Fruit fly (Drosophila melanogaster) whole organism, pupa: ENCODE measurements around the gene Art9.

Source experiments
- CG10348 ChIP-seq: fragments of 200-800 bp; sonication (Bioruptor generic); IDR thresholded peaks from 2 replicates; pipeline ENCODE4 v1.3.6; 2022; ENCODE audit warnings: missing biosample characterization, missing genetic modification characterization
- CG12605 ChIP-seq: fragments of 200-800 bp; sonication (Bioruptor generic); IDR thresholded peaks from 2 replicates; pipeline ENCODE4 v1.3.6; 2022; ENCODE audit warnings: missing biosample characterization, missing genetic modification characterization
- CG13204 ChIP-seq: fragments of 200-800 bp; sonication (Bioruptor generic); optimal IDR thresholded peaks from 2 replicates; lab custom pipeline; 2018; ENCODE audit warnings: missing biosample characterization, mild to moderate bottlenecking, missing genetic modification characterization, moderate library complexity
- CG14655 ChIP-seq: fragments of 200-800 bp; sonication (Bioruptor generic); optimal IDR thresholded peaks from 3 replicates; lab custom pipeline; 2017; ENCODE audit warnings: mild to moderate bottlenecking, missing biosample characterization, missing genetic modification reagents, missing genetic modification characterization
- CG15710 ChIP-seq: fragments of 200-800 bp; sonication (Bioruptor generic); optimal IDR thresholded peaks from 2 replicates; lab custom pipeline; 2018; ENCODE audit warnings: missing biosample characterization, mild to moderate bottlenecking, missing genetic modification characterization, moderate library complexity
- CG17806 ChIP-seq: fragments of 200-800 bp; sonication (Bioruptor generic); optimal IDR thresholded peaks from 2 replicates; lab custom pipeline; 2018; ENCODE audit warnings: missing biosample characterization, mild to moderate bottlenecking, missing genetic modification characterization, moderate library complexity
- CG32121 ChIP-seq: fragments of 200-800 bp; sonication (Bioruptor generic); IDR thresholded peaks from 2 replicates; pipeline ENCODE4 v1.3.6; 2022; ENCODE audit warnings: missing biosample characterization, missing genetic modification characterization
- CG34367 ChIP-seq: fragments of 200-800 bp; sonication (Bioruptor generic); optimal IDR thresholded peaks from 2 replicates; lab custom pipeline; 2018; ENCODE audit warnings: missing biosample characterization, mild to moderate bottlenecking, missing genetic modification characterization
- CG4496 ChIP-seq: fragments of 200-800 bp; sonication (Bioruptor generic); IDR thresholded peaks from 3 replicates; pipeline ENCODE4 v1.3.6; 2022; ENCODE audit warnings: missing biosample characterization, missing genetic modification characterization
- CG8159 ChIP-seq: fragments of 200-800 bp; sonication (Bioruptor generic); optimal IDR thresholded peaks from 3 replicates; lab custom pipeline; 2018; ENCODE audit warnings: missing biosample characterization, mild to moderate bottlenecking, missing genetic modification characterization, moderate library complexity
- CG8301 ChIP-seq: fragments of 200-800 bp; sonication (Bioruptor generic); optimal IDR thresholded peaks from 2 replicates; lab custom pipeline; 2018; ENCODE audit warnings: missing biosample characterization, mild to moderate bottlenecking, missing genetic modification characterization
- CG9948 ChIP-seq: fragments of 200-800 bp; sonication (Bioruptor generic); optimal IDR thresholded peaks from 2 replicates; lab custom pipeline; 2018; ENCODE audit warnings: missing biosample characterization, mild to moderate bottlenecking, missing genetic modification characterization, moderate library complexity
- D1 ChIP-seq: fragments of 200-800 bp; sonication (Bioruptor generic); optimal IDR thresholded peaks from 2 replicates; lab custom pipeline; 2018; ENCODE audit warnings: missing biosample characterization, mild to moderate bottlenecking, missing genetic modification characterization, moderate library complexity
- EcR ChIP-seq: fragments of 200-800 bp; sonication (Bioruptor generic); optimal IDR thresholded peaks from 3 replicates; lab custom pipeline; 2019; ENCODE audit warnings: missing biosample characterization, missing genetic modification characterization, mild to moderate bottlenecking, moderate library complexity, missing genetic modification reagents
- Ets98B ChIP-seq: fragments of 200-800 bp; sonication (Bioruptor generic); IDR thresholded peaks from 2 replicates; pipeline ENCODE4 v1.3.6; 2022; ENCODE audit warnings: missing biosample characterization, missing genetic modification characterization
- Pif1A ChIP-seq: fragments of 200-800 bp; sonication (Bioruptor generic); optimal IDR thresholded peaks from 3 replicates; lab custom pipeline; 2016; ENCODE audit warnings: missing biosample characterization, missing genetic modification characterization
- Pif1B ChIP-seq: fragments of 200-800 bp; sonication (Bioruptor generic); optimal IDR thresholded peaks from 3 replicates; lab custom pipeline; 2016; ENCODE audit warnings: missing biosample characterization, missing genetic modification characterization
- Snoo ChIP-seq: fragments of 200-800 bp; sonication (Bioruptor generic); optimal IDR thresholded peaks from 3 replicates; lab custom pipeline; 2017; ENCODE audit warnings: missing biosample characterization, mild to moderate bottlenecking, missing genetic modification characterization, inconsistent platforms
- fd96Ca ChIP-seq: fragments of 200-800 bp; sonication (Bioruptor generic); IDR thresholded peaks from 3 replicates; pipeline ENCODE4 v1.3.6; 2022; ENCODE audit warnings: missing biosample characterization, missing genetic modification characterization
- gl ChIP-seq: fragments of 200-800 bp; sonication (Bioruptor generic); optimal IDR thresholded peaks from 2 replicates; lab custom pipeline; 2018; ENCODE audit warnings: missing biosample characterization, mild to moderate bottlenecking, missing genetic modification characterization
- rn ChIP-seq: fragments of 200-800 bp; sonication (Bioruptor generic); IDR thresholded peaks from 2 replicates; pipeline ENCODE4 v1.3.6; 2022; ENCODE audit warnings: missing biosample characterization, missing genetic modification characterization

Art9 gene

dm6 chr3R:13914760-13915417 lies 28.4 kb downstream of the Art9 start:
- TF ChIP-seq CG32121 (GFP tag; lab: Robert Waterston, UW) (no peak), fd96Ca (GFP tag; lab: Robert Waterston, UW) (no peak), gl (tag; lab: Kevin White, UChicago) (no peak), CG10348 (GFP tag; lab: Robert Waterston, UW) (no peak), EcR (no peak), CG9948 (tag; lab: Kevin White, UChicago) (no peak), Snoo (tag; lab: Kevin White, UChicago) (peak; percentile 54)

dm6 chr3R:13913586-13913985 lies 29.7 kb downstream of the Art9 start:
- TF ChIP-seq CG10348 (GFP tag; lab: Robert Waterston, UW) (no peak), CG32121 (GFP tag; lab: Robert Waterston, UW) (no peak), Snoo (tag; lab: Kevin White, UChicago) (no peak), Ets98B (no peak), Pif1A (GFP tag; lab: Kevin White, UChicago) (no peak), CG14655 (no peak), fd96Ca (GFP tag; lab: Robert Waterston, UW) (no peak), rn (GFP tag; lab: Robert Waterston, UW) (no peak), CG15710 (no peak), CG8159 (no peak), CG9948 (tag; lab: Kevin White, UChicago) (no peak), gl (tag; lab: Kevin White, UChicago) (no peak), CG34367 (tag; lab: Kevin White, UChicago) (no peak), CG4496 (GFP tag; lab: Robert Waterston, UW) (no peak), CG13204 (no peak), Pif1B (no peak), CG8301 (no peak), D1 (tag; lab: Kevin White, UChicago) (no peak)

DNA sequence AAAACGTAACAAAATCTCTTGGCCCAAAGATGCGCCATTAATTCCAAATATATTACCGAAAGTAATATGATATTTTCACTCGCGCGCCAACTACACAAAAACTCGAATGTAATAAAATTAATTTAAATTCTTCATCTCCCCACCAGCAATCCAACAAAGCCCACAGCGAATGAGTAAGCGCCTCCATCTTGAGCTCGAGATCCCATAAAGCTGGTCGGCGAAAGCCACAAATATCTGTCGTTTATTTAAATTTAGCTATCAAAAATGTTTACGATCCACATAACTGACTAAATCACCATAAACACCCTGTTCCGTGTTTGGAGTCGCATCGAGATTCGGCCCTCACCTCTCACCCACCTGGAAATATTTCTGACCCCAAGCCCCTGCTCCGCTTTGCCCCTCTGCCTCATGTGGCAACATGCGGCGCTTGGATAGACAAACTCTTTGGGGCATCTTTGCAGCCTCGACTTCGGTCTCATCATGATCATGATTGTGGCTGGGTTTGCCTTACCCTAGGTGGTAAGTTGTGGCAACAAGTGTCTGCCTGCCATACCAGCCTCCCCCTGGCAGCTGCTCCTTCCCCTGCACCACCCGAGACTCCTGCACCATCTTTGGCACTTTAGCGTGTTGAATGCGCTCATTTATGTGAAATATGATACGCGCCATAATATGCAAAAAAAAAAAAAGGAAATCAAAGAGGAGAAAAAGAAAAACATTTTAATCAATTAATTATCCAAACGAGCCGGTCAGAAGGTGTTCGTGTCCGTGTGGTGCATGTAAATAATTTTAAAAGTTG lies 31.1 kb downstream of the Art9 start:
- TF ChIP-seq fd96Ca (GFP tag; lab: Robert Waterston, UW) = 0 out of 3 replicates have a peak, but pooled peaks have one; percentile 28
- no peak for TF ChIP-seq CG4496 (GFP tag; lab: Robert Waterston, UW)
- no peak for TF ChIP-seq Ets98B
- TF ChIP-seq CG9948 (tag; lab: Kevin White, UChicago) = no peak
- no peak for TF ChIP-seq CG8301

dm6 chr3R:13911314-13911713 lies 31.9 kb downstream of the Art9 start:
- TF ChIP-seq CG4496 (GFP tag; lab: Robert Waterston, UW) (no peak), Ets98B (no peak), CG8301 (no peak), CG13204 (no peak), D1 (tag; lab: Kevin White, UChicago) (no peak), CG15710 (no peak), CG12605 (GFP tag; lab: Robert Waterston, UW) (no peak), rn (GFP tag; lab: Robert Waterston, UW) (no peak), CG14655 (no peak), CG8159 (no peak), CG34367 (tag; lab: Kevin White, UChicago) (no peak), CG17806 (tag; lab: Kevin White, UChicago) (no peak), CG9948 (tag; lab: Kevin White, UChicago) (no peak), CG32121 (GFP tag; lab: Robert Waterston, UW) (no peak)

dm6 chr3R:13909899-13910298 lies 33.4 kb downstream of the Art9 start:
- TF ChIP-seq gl (tag; lab: Kevin White, UChicago) = no peak
- TF ChIP-seq CG13204 = no peak
- no peak for TF ChIP-seq Snoo (tag; lab: Kevin White, UChicago)
- TF ChIP-seq CG8159 = no peak
- no peak for TF ChIP-seq CG10348 (GFP tag; lab: Robert Waterston, UW)
- TF ChIP-seq EcR = no peak
- no peak for TF ChIP-seq Ets98B
- TF ChIP-seq CG34367 (tag; lab: Kevin White, UChicago) = no peak

DNA sequence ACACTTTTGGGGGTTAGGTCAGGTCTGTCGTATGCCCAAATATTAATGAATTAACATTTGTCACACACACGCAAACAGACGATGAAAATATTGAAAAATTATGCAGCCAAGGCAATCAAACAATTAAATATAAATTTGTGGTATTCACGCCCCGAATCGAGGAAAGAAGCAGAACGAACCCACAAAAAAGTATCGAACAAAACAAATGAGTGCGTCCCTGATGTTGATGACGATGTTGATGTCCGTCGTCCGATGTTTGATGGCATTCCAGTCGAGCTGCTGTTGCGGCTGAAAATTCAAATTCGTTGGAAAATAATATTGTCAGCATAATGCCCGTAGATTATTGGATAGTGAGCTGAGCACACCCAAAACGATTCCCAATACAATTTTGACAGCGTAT lies 34.2 kb downstream of the Art9 start:
- TF ChIP-seq CG32121 (GFP tag; lab: Robert Waterston, UW) (no peak), CG4496 (GFP tag; lab: Robert Waterston, UW) (no peak), D1 (tag; lab: Kevin White, UChicago) (no peak), CG15710 (no peak), EcR (no peak), CG8301 (no peak), CG12605 (GFP tag; lab: Robert Waterston, UW) (no peak), CG34367 (tag; lab: Kevin White, UChicago) (no peak), gl (tag; lab: Kevin White, UChicago) (no peak), CG10348 (GFP tag; lab: Robert Waterston, UW) (no peak), Pif1B (no peak), rn (GFP tag; lab: Robert Waterston, UW) (no peak), CG17806 (tag; lab: Kevin White, UChicago) (no peak), CG13204 (no peak), Pif1A (GFP tag; lab: Kevin White, UChicago) (no peak), CG8159 (no peak), CG14655 (no peak)
